Worm (Caenorhabditis elegans) whole organism, midembryonic: Measurements from ENCODE around the gene F14F8.8.

ENCODE experiments used
- T22C8.4 ChIP-seq: fragments of 200-800 bp; sonication (Bioruptor generic); IDR thresholded peaks from 2 replicates; pipeline ENCODE4 v1.3.6; 2022; ENCODE audit warnings: missing genetic modification characterization, missing compliant biosample characterization
- cog-1 ChIP-seq: sonication (generic microtip); optimal IDR thresholded peaks from 2 replicates; lab custom pipeline; 2016; ENCODE audit warnings: missing genetic modification characterization, missing compliant biosample characterization
- flt-1 ChIP-seq: fragments of 200-800 bp; sonication (Bioruptor generic); IDR thresholded peaks from 2 replicates; pipeline ENCODE4 v1.3.6; 2022; ENCODE audit warnings: missing genetic modification characterization, missing compliant biosample characterization
- klf-2 ChIP-seq: fragments of 200-800 bp; sonication (Bioruptor generic); conservative IDR thresholded peaks from 2 replicates; pipeline ENCODE4 v1.3.6; 2022; ENCODE audit warnings: missing genetic modification reagents, missing genetic modification characterization, missing compliant biosample characterization
- med-1 ChIP-seq: sonication (generic microtip); optimal IDR thresholded peaks from 2 replicates; lab custom pipeline; 2017; ENCODE audit warnings: missing genetic modification characterization, mild to moderate bottlenecking, missing compliant biosample characterization, antibody characterized with exemption, missing genetic modification reagents; ENCODE audit not compliant: insufficient read depth
- ref-1 ChIP-seq: fragments of 200-800 bp; sonication (Bioruptor generic); conservative IDR thresholded peaks from 2 replicates; pipeline ENCODE4 v1.3.6; 2022; ENCODE audit warnings: missing genetic modification reagents, missing genetic modification characterization, missing compliant biosample characterization
- tab-1 ChIP-seq: fragments of 200-800 bp; sonication (Bioruptor generic); IDR thresholded peaks from 2 replicates; pipeline ENCODE4 v1.3.6; 2022; ENCODE audit warnings: missing genetic modification characterization, missing compliant biosample characterization
- ztf-23 ChIP-seq: fragments of 200-800 bp; sonication (Bioruptor generic); IDR thresholded peaks from 2 replicates; pipeline ENCODE4 v1.3.6; 2022; ENCODE audit warnings: missing genetic modification reagents, missing genetic modification characterization, missing compliant biosample characterization
- ztf-29 ChIP-seq: fragments of 200-800 bp; sonication (Bioruptor generic); IDR thresholded peaks from 2 replicates; pipeline ENCODE4 v1.3.6; 2022; ENCODE audit warnings: missing genetic modification reagents, missing genetic modification characterization, missing compliant biosample characterization

The F14F8.8 gene

ce11 chrV:16672198-16672597, at the start of gene F14F8.8:
F14F8.8 (minus strand) TSS chrV:16672298.
- TF ChIP-seq flt-1 (GFP tag; lab: Robert Waterston, UW) (no peak), T22C8.4 (no peak)

- TF ChIP-seq ref-1, result no peak
- TF ChIP-seq T22C8.4, result no peak
- TF ChIP-seq cog-1 (tag; lab: Kevin White, UChicago), result no peak
- TF ChIP-seq ztf-29 (GFP tag; lab: Robert Waterston, UW), result no peak
- TF ChIP-seq ztf-23 (GFP tag; lab: Robert Waterston, UW), result no peak
- no peak for TF ChIP-seq med-1 (GFP tag; lab: Kevin White, UChicago)
- TF ChIP-seq klf-2 (GFP tag; lab: Robert Waterston, UW), result no peak
- TF ChIP-seq flt-1 (GFP tag; lab: Robert Waterston, UW), result no peak
- TF ChIP-seq tab-1 (GFP tag; lab: Robert Waterston, UW), result no peak
Observed at ce11 chrV:16716574-16716973, 44.5 kb upstream of the F14F8.8 start, which contains the start of gene srh-137. srh-137 (minus strand) TSS chrV:16716674.

- TF ChIP-seq klf-2 (GFP tag; lab: Robert Waterston, UW) (no peak), ztf-23 (GFP tag; lab: Robert Waterston, UW) (no peak), ref-1 (no peak), T22C8.4 (no peak), med-1 (GFP tag; lab: Kevin White, UChicago) (no peak), cog-1 (tag; lab: Kevin White, UChicago) (no peak), tab-1 (GFP tag; lab: Robert Waterston, UW) (no peak), flt-1 (GFP tag; lab: Robert Waterston, UW) (no peak), ztf-29 (GFP tag; lab: Robert Waterston, UW) (no peak)
Observed at ce11 chrV:16713797-16714196, 41.7 kb upstream of the F14F8.8 start.

ce11 chrV:16706549-16706948, 34.5 kb upstream of the F14F8.8 start, which contains the start of gene clec-9:
clec-9 (minus strand) TSS chrV:16706649.
- no peak for TF ChIP-seq T22C8.4
- no peak for TF ChIP-seq ref-1

- TF ChIP-seq cog-1 (tag; lab: Kevin White, UChicago) (no peak), flt-1 (GFP tag; lab: Robert Waterston, UW) (peak; percentile 73; the same call in 1 of the 2 replicates), ztf-29 (GFP tag; lab: Robert Waterston, UW) (no peak), ztf-23 (GFP tag; lab: Robert Waterston, UW) (peak; percentile 67)
Observed at ce11 chrV:16699752-16700259, 27.7 kb upstream of the F14F8.8 start, which contains the start of gene Y70C5C.1. Y70C5C.1 (plus strand) TSS chrV:16700209.

- TF ChIP-seq T22C8.4 (no peak), med-1 (GFP tag; lab: Kevin White, UChicago) (no peak), ztf-29 (GFP tag; lab: Robert Waterston, UW) (no peak), cog-1 (tag; lab: Kevin White, UChicago) (no peak), klf-2 (GFP tag; lab: Robert Waterston, UW) (no peak), tab-1 (GFP tag; lab: Robert Waterston, UW) (no peak), ztf-23 (GFP tag; lab: Robert Waterston, UW) (no peak)
Observed at ce11 chrV:16697178-16697577, 25.1 kb upstream of the F14F8.8 start, which contains the start of gene srw-41. srw-41 (plus strand) TSS chrV:16697478.

- TF ChIP-seq flt-1 (GFP tag; lab: Robert Waterston, UW), result no peak
- no peak for TF ChIP-seq tab-1 (GFP tag; lab: Robert Waterston, UW)
- TF ChIP-seq med-1 (GFP tag; lab: Kevin White, UChicago), result no peak
- TF ChIP-seq T22C8.4, result no peak
- TF ChIP-seq ref-1, result no peak
- no peak for TF ChIP-seq cog-1 (tag; lab: Kevin White, UChicago)
- no peak for TF ChIP-seq klf-2 (GFP tag; lab: Robert Waterston, UW)
- TF ChIP-seq ztf-29 (GFP tag; lab: Robert Waterston, UW), result no peak
- TF ChIP-seq ztf-23 (GFP tag; lab: Robert Waterston, UW), result no peak
Observed at ce11 chrV:16695499-16695898, 23.4 kb upstream of the F14F8.8 start.

- TF ChIP-seq med-1 (GFP tag; lab: Kevin White, UChicago) (no peak), ztf-29 (GFP tag; lab: Robert Waterston, UW) (no peak), cog-1 (tag; lab: Kevin White, UChicago) (no peak)
Observed at ce11 chrV:16694538-16694937, 22.4 kb upstream of the F14F8.8 start, which contains the start of gene srz-101. srz-101 (plus strand) TSS chrV:16694838.

ce11 chrV:16693732-16694131, 21.6 kb upstream of the F14F8.8 start, which contains the start of gene srw-42:
srw-42 (minus strand) TSS chrV:16693832.
- TF ChIP-seq ztf-23 (GFP tag; lab: Robert Waterston, UW) (no peak), med-1 (GFP tag; lab: Kevin White, UChicago) (no peak), klf-2 (GFP tag; lab: Robert Waterston, UW) (no peak), tab-1 (GFP tag; lab: Robert Waterston, UW) (no peak), ztf-29 (GFP tag; lab: Robert Waterston, UW) (no peak), flt-1 (GFP tag; lab: Robert Waterston, UW) (no peak), ref-1 (no peak), cog-1 (tag; lab: Kevin White, UChicago) (no peak), T22C8.4 (no peak)

ce11 chrV:16692988-16693387, 20.9 kb upstream of the F14F8.8 start:
- TF ChIP-seq ztf-29 (GFP tag; lab: Robert Waterston, UW) (no peak), ref-1 (no peak), med-1 (GFP tag; lab: Kevin White, UChicago) (no peak), tab-1 (GFP tag; lab: Robert Waterston, UW) (no peak), klf-2 (GFP tag; lab: Robert Waterston, UW) (no peak), T22C8.4 (no peak), ztf-23 (GFP tag; lab: Robert Waterston, UW) (no peak), cog-1 (tag; lab: Kevin White, UChicago) (no peak)
